Fruit fly (Drosophila melanogaster) whole organism, embryonic: ENCODE measurements around the gene CG46462.

Source experiments
- Abd-B ChIP-seq: fragments of 200-800 bp; sonication (Bioruptor generic); optimal IDR thresholded peaks from 2 replicates; lab custom pipeline; 2018; ENCODE audit warnings: missing biosample characterization, mild to moderate bottlenecking, missing genetic modification characterization, moderate library complexity
- BEAF-32 ChIP-seq: fragments of 200-800 bp; sonication (Bioruptor generic); optimal IDR thresholded peaks from 3 replicates; lab custom pipeline; 2017; ENCODE audit warnings: missing biosample characterization, missing genetic modification characterization, mild to moderate bottlenecking, moderate library complexity, missing genetic modification reagents
- CG10462 ChIP-seq: fragments of 200-800 bp; sonication (Bioruptor generic); optimal IDR thresholded peaks from 2 replicates; lab custom pipeline; 2016; ENCODE audit warnings: missing biosample characterization, missing genetic modification characterization
- CG11696 ChIP-seq: fragments of 200-800 bp; sonication (Bioruptor generic); IDR thresholded peaks from 2 replicates; pipeline ENCODE4 v1.3.6; 2022; ENCODE audit warnings: missing biosample characterization, missing genetic modification characterization
- CG13424 ChIP-seq: fragments of 200-800 bp; sonication (Bioruptor generic); optimal IDR thresholded peaks from 2 replicates; lab custom pipeline; 2019; ENCODE audit warnings: missing biosample characterization, mild to moderate bottlenecking, missing genetic modification characterization, moderate library complexity
- CG17568 ChIP-seq: fragments of 200-800 bp; sonication (Bioruptor generic); optimal IDR thresholded peaks from 2 replicates; lab custom pipeline; 2018; ENCODE audit warnings: missing biosample characterization, mild to moderate bottlenecking, missing genetic modification characterization, moderate library complexity
- CG32772 ChIP-seq: fragments of 200-800 bp; sonication (Bioruptor generic); IDR thresholded peaks from 2 replicates; pipeline ENCODE4 v1.3.6; 2022; ENCODE audit warnings: missing biosample characterization, missing genetic modification characterization
- CG4424 ChIP-seq: fragments of 200-800 bp; sonication (Bioruptor generic); optimal IDR thresholded peaks from 3 replicates; lab custom pipeline; 2016; ENCODE audit warnings: missing biosample characterization, missing genetic modification characterization
- CG4617 ChIP-seq: fragments of 200-800 bp; sonication (Bioruptor generic); optimal IDR thresholded peaks from 3 replicates; lab custom pipeline; 2016; ENCODE audit warnings: missing biosample characterization, missing genetic modification characterization, borderline replicate concordance
- CG6175 ChIP-seq: fragments of 200-800 bp; sonication (Bioruptor generic); IDR thresholded peaks from 3 replicates; pipeline ENCODE4 v1.3.6; 2022; ENCODE audit warnings: missing biosample characterization, missing genetic modification characterization
- CG6689 ChIP-seq: fragments of 200-800 bp; sonication (Bioruptor generic); IDR thresholded peaks from 2 replicates; pipeline ENCODE4 v1.3.6; 2022; ENCODE audit warnings: missing biosample characterization, missing genetic modification characterization
- CG6765 ChIP-seq: fragments of 200-800 bp; sonication (Bioruptor generic); optimal IDR thresholded peaks from 3 replicates; lab custom pipeline; 2017; ENCODE audit warnings: missing biosample characterization, mild to moderate bottlenecking, missing genetic modification characterization
- CG7271 ChIP-seq: fragments of 200-800 bp; sonication (Bioruptor generic); optimal IDR thresholded peaks from 2 replicates; lab custom pipeline; 2018; ENCODE audit warnings: missing biosample characterization, mild to moderate bottlenecking, missing genetic modification characterization, moderate library complexity
- CG7963 ChIP-seq: fragments of 200-800 bp; sonication (Bioruptor generic); IDR thresholded peaks from 3 replicates; pipeline ENCODE4 v1.3.6; 2022; ENCODE audit warnings: missing biosample characterization, missing genetic modification characterization; ENCODE audit not compliant: partially characterized antibody
- CG9876 ChIP-seq: fragments of 200-800 bp; sonication (Bioruptor generic); optimal IDR thresholded peaks from 2 replicates; lab custom pipeline; 2016; ENCODE audit warnings: missing biosample characterization, missing genetic modification characterization
- CG9932 ChIP-seq: fragments of 200-800 bp; sonication (Bioruptor generic); IDR thresholded peaks from 2 replicates; pipeline ENCODE4 v1.3.6; 2022; ENCODE audit warnings: missing biosample characterization, missing genetic modification characterization
- CTCF ChIP-seq: fragments of 200-800 bp; sonication (Bioruptor generic); optimal IDR thresholded peaks from 2 replicates; lab custom pipeline; 2017; ENCODE audit warnings: missing biosample characterization, mild to moderate bottlenecking, missing genetic modification characterization, moderate library complexity
- Dbx ChIP-seq: fragments of 200-800 bp; sonication (Bioruptor generic); IDR thresholded peaks from 3 replicates; pipeline ENCODE4 v1.3.6; 2022; ENCODE audit warnings: missing biosample characterization, missing genetic modification characterization
- Eip74EF ChIP-seq, 2 experiments: fragments of 200-800 bp in 1 of 2; fragments of >200 bp in 1 of 2; sonication (Bioruptor generic) in 1 of 2; optimal IDR thresholded peaks; 2 replicates each; lab custom pipeline; 2017 to 2019; ENCODE audit warnings: missing biosample characterization in 2 of 2, missing genetic modification characterization in 2 of 2, mild to moderate bottlenecking in 1 of 2, moderate library complexity in 1 of 2
- Ets97D ChIP-seq: fragments of 200-800 bp; sonication (Bioruptor generic); optimal IDR thresholded peaks from 3 replicates; lab custom pipeline; 2016; ENCODE audit warnings: missing biosample characterization, missing genetic modification characterization
- HmgZ ChIP-seq: fragments of 200-800 bp; sonication (Bioruptor generic); optimal IDR thresholded peaks from 2 replicates; lab custom pipeline; 2018; ENCODE audit warnings: missing biosample characterization, mild to moderate bottlenecking, missing genetic modification characterization
- Meics ChIP-seq: fragments of 200-800 bp; sonication (Bioruptor generic); optimal IDR thresholded peaks from 2 replicates; lab custom pipeline; 2017; ENCODE audit warnings: missing biosample characterization, mild to moderate bottlenecking, missing genetic modification characterization
- NK7.1 ChIP-seq: fragments of 200-800 bp; sonication (Bioruptor generic); optimal IDR thresholded peaks from 3 replicates; lab custom pipeline; 2016; ENCODE audit warnings: missing biosample characterization, missing genetic modification characterization
- Stat92E ChIP-seq, 3 experiments: fragments of >200 bp in 2 of 3; fragments of 200-800 bp in 1 of 3; sonication (Bioruptor generic) in 1 of 3; optimal IDR thresholded peaks; 2 replicates each; lab custom pipeline; 2017 to 2019; ENCODE audit warnings: missing biosample characterization in 3 of 3, missing genetic modification characterization in 3 of 3, mild to moderate bottlenecking in 1 of 3, moderate library complexity in 1 of 3
- ab ChIP-seq: fragments of 200-800 bp; sonication (Bioruptor generic); optimal IDR thresholded peaks from 2 replicates; lab custom pipeline; 2016; ENCODE audit warnings: missing biosample characterization, missing genetic modification characterization
- ap ChIP-seq: fragments of 200-800 bp; sonication (Bioruptor generic); IDR thresholded peaks from 2 replicates; pipeline ENCODE4 v1.3.6; 2022; ENCODE audit warnings: missing biosample characterization, missing genetic modification characterization
- br ChIP-seq: fragments of >200 bp; optimal IDR thresholded peaks from 2 replicates; lab custom pipeline; 2017
- danr ChIP-seq: fragments of 200-800 bp; sonication (Bioruptor generic); IDR thresholded peaks from 2 replicates; pipeline ENCODE4 v1.3.6; 2022; ENCODE audit warnings: missing biosample characterization, missing genetic modification characterization
- dysf ChIP-seq: fragments of 200-800 bp; sonication (Bioruptor generic); IDR thresholded peaks from 3 replicates; pipeline ENCODE4 v1.3.6; 2022; ENCODE audit warnings: missing biosample characterization, missing genetic modification characterization
- emc ChIP-seq: fragments of 200-800 bp; sonication (Bioruptor generic); optimal IDR thresholded peaks from 2 replicates; lab custom pipeline; 2016; ENCODE audit warnings: missing biosample characterization, missing genetic modification characterization
- ewg ChIP-seq: fragments of 200-800 bp; sonication (Bioruptor generic); optimal IDR thresholded peaks from 3 replicates; lab custom pipeline; 2017; ENCODE audit warnings: mild to moderate bottlenecking, missing biosample characterization, missing genetic modification reagents, missing genetic modification characterization
- exex ChIP-seq: fragments of 200-800 bp; sonication (Bioruptor generic); optimal IDR thresholded peaks from 4 replicates; lab custom pipeline; 2018; ENCODE audit warnings: missing biosample characterization, mild to moderate bottlenecking, missing genetic modification characterization, moderate library complexity
- eyg ChIP-seq: fragments of 200-800 bp; sonication (Bioruptor generic); optimal IDR thresholded peaks from 3 replicates; lab custom pipeline; 2016; ENCODE audit warnings: missing biosample characterization, missing genetic modification characterization
- fu2 ChIP-seq: fragments of 200-800 bp; sonication (Bioruptor generic); optimal IDR thresholded peaks from 2 replicates; lab custom pipeline; 2016; ENCODE audit warnings: missing biosample characterization, missing genetic modification characterization
- gem ChIP-seq: fragments of 200-800 bp; sonication (Bioruptor generic); optimal IDR thresholded peaks from 2 replicates; lab custom pipeline; 2019; ENCODE audit warnings: missing biosample characterization, mild to moderate bottlenecking, missing genetic modification characterization, moderate library complexity
- hbn ChIP-seq: fragments of 200-800 bp; sonication (Bioruptor generic); IDR thresholded peaks from 2 replicates; pipeline ENCODE4 v1.3.6; 2022; ENCODE audit warnings: missing biosample characterization, missing genetic modification characterization; ENCODE audit not compliant: partially characterized antibody
- nerfin-1 ChIP-seq: fragments of 200-800 bp; sonication (Bioruptor generic); optimal IDR thresholded peaks from 3 replicates; lab custom pipeline; 2019; ENCODE audit warnings: missing biosample characterization, mild to moderate bottlenecking, missing genetic modification characterization, moderate library complexity
- onecut ChIP-seq: fragments of 200-800 bp; sonication (Bioruptor generic); IDR thresholded peaks from 2 replicates; pipeline ENCODE4 v1.3.6; 2022; ENCODE audit warnings: missing biosample characterization, missing genetic modification characterization
- pan ChIP-seq, 4 experiments: fragments of >200 bp in 3 of 4; fragments of 200-800 bp in 1 of 4; sonication (Bioruptor generic) in 1 of 4; optimal IDR thresholded peaks in 3 of 4; IDR thresholded peaks in 1 of 4; 2 replicates each; pipeline versions ENCODE4 v1.3.6 to Lab custom; 2017 to 2022; ENCODE audit warnings: missing biosample characterization in 2 of 4, missing genetic modification characterization in 2 of 4, mixed read lengths in 1 of 4
- phol ChIP-seq: fragments of 200-800 bp; sonication (Bioruptor generic); optimal IDR thresholded peaks from 3 replicates; lab custom pipeline; 2018; ENCODE audit warnings: missing biosample characterization, mild to moderate bottlenecking, missing genetic modification characterization, moderate library complexity
- ro ChIP-seq: fragments of 200-800 bp; sonication (Bioruptor generic); IDR thresholded peaks from 2 replicates; pipeline ENCODE4 v1.3.6; 2022; ENCODE audit warnings: missing biosample characterization, missing genetic modification characterization
- salm ChIP-seq: fragments of 200-800 bp; sonication (Bioruptor generic); optimal IDR thresholded peaks from 2 replicates; lab custom pipeline; 2018; ENCODE audit warnings: missing biosample characterization, mild to moderate bottlenecking, missing genetic modification characterization
- sd ChIP-seq: fragments of 200-800 bp; sonication (Bioruptor generic); optimal IDR thresholded peaks from 3 replicates; lab custom pipeline; 2018; ENCODE audit warnings: missing biosample characterization, mild to moderate bottlenecking, missing genetic modification characterization, moderate library complexity
- stwl ChIP-seq: fragments of 200-800 bp; sonication (Bioruptor generic); optimal IDR thresholded peaks from 3 replicates; lab custom pipeline; 2018; ENCODE audit warnings: missing biosample characterization, mild to moderate bottlenecking, missing genetic modification characterization, moderate library complexity
- sug ChIP-seq: fragments of 200-800 bp; optimal IDR thresholded peaks from 2 replicates; lab custom pipeline; 2019; ENCODE audit warnings: missing biosample characterization, mild to moderate bottlenecking, missing genetic modification characterization, moderate library complexity
- trem ChIP-seq: fragments of 200-800 bp; optimal IDR thresholded peaks from 3 replicates; lab custom pipeline; 2019; ENCODE audit warnings: missing biosample characterization, mild to moderate bottlenecking, missing genetic modification characterization, moderate library complexity

Gene CG46462

dm6 chr3L:19922833-19923745, 8.4 kb upstream of the CG46462 start, which contains the start of gene Pfdn6 (continued):
- no peak for TF ChIP-seq hbn (GFP tag; lab: Robert Waterston, UW)
- peak; percentile 74 for TF ChIP-seq emc (GFP tag; lab: Kevin White, UChicago)
- TF ChIP-seq eyg (GFP tag; lab: Kevin White, UChicago), result peak; percentile 52
- peak; percentile 81 for TF ChIP-seq CG32772
- no peak for TF ChIP-seq NK7.1 (GFP tag; lab: Kevin White, UChicago)
- peak; percentile 68 for TF ChIP-seq CG4424 (GFP tag; lab: Kevin White, UChicago)
- no peak for TF ChIP-seq br (lab: Kevin White, UChicago)
- TF ChIP-seq ap (GFP tag; lab: Robert Waterston, UW), result peak; percentile 60
- TF ChIP-seq ro (GFP tag; lab: Robert Waterston, UW), result no peak
- peak; percentile 82 for TF ChIP-seq fu2
- peak; percentile 77 for TF ChIP-seq trem (tag; lab: Kevin White, UChicago)
- peak; percentile 60; the same call in 1 of the 3 replicates for TF ChIP-seq CG7963 (GFP tag; lab: Robert Waterston, UW)
- no peak for TF ChIP-seq CG6765 (GFP tag; lab: Kevin White, UChicago)
- TF ChIP-seq CG17568 (GFP tag; lab: Kevin White, UChicago), result no peak
- no peak for TF ChIP-seq CTCF (GFP tag; lab: Kevin White, UChicago)
- peak; percentile 75 for TF ChIP-seq CG6689
- no peak for TF ChIP-seq CG6175 (GFP tag; lab: Robert Waterston, UW)
- TF ChIP-seq onecut, result peak; percentile 79
- TF ChIP-seq, all 482 proteins: peak for 328

- TF ChIP-seq HmgZ (peak; percentile 53), Meics (peak; percentile 14), trem (tag; lab: Kevin White, UChicago) (peak; percentile 18), CG13424 (tag; lab: Kevin White, UChicago) (peak; percentile 17), sd (tag; lab: Kevin White, UChicago) (peak; percentile 56), salm (tag; lab: Kevin White, UChicago) (no peak), gem (peak; percentile 38), BEAF-32 (GFP tag; lab: Kevin White, UChicago) (peak; percentile 5), Eip74EF (GFP tag; optimal IDR thresholded peaks at IDR 0.05; lab: Kevin White, UChicago) (no peak), ewg (GFP tag; lab: Kevin White, UChicago) (no peak), CG7271 (tag; lab: Kevin White, UChicago) (no peak), Ets97D (GFP tag; lab: Kevin White, UChicago) (no peak), Dbx (GFP tag; lab: Robert Waterston, UW) (no peak), CG10462 (GFP tag; lab: Kevin White, UChicago) (no peak), dysf (GFP tag; lab: Robert Waterston, UW) (0 out of 3 replicates have a peak, but pooled peaks have one; percentile 17), sug (tag; lab: Kevin White, UChicago) (peak; percentile 27), danr (GFP tag; lab: Robert Waterston, UW) (no peak), pan (optimal IDR thresholded peaks at IDR 0.05; lab: Kevin White, UChicago) (no peak), pan (GFP tag; optimal IDR thresholded peaks at IDR 0.05 in 1 of 2, IDR thresholded peaks at IDR 0.05 in 1 of 2) (no peak), Stat92E (GFP tag; optimal IDR thresholded peaks at IDR 0.05; lab: Kevin White, UChicago) (peak in 1 of 3 experiments; percentile 6), exex (tag; lab: Kevin White, UChicago) (no peak), CG4617 (GFP tag; lab: Kevin White, UChicago) (no peak), ab (GFP tag; lab: Kevin White, UChicago) (no peak), nerfin-1 (tag; lab: Kevin White, UChicago) (peak; percentile 14), CG11696 (GFP tag; lab: Robert Waterston, UW) (no peak; the same call in 1 of the 2 replicates), CG9932 (GFP tag; lab: Robert Waterston, UW) (0 out of 2 replicates have a peak, but pooled peaks have one; percentile 11), stwl (tag; lab: Kevin White, UChicago) (peak; percentile 21), CG9876 (GFP tag; lab: Kevin White, UChicago) (no peak), Abd-B (GFP tag; lab: Kevin White, UChicago) (no peak), CG6765 (GFP tag; lab: Kevin White, UChicago) (peak; percentile 33), emc (GFP tag; lab: Kevin White, UChicago) (no peak), phol (tag; lab: Kevin White, UChicago) (peak; percentile 29)
Measured at dm6 chr3L:19924771-19925304, 6.7 kb upstream of the CG46462 start, which contains the start of gene Grasp65. TSS of gene Grasp65 (plus strand) at chr3L:19924943.
